Worm (Caenorhabditis elegans) whole organism, L1 larva: ENCODE results near the gene mct-6.

Experiments
- C16A3.4 ChIP-seq: fragments of 150-350 bp; optimal IDR thresholded peaks from 2 replicates; lab custom pipeline; 2014; ENCODE audit warnings: missing biosample characterization, missing genetic modification characterization
- F16B12.6 ChIP-seq: fragments of 150-350 bp; optimal IDR thresholded peaks from 2 replicates; lab custom pipeline; 2014; ENCODE audit warnings: missing biosample characterization, missing genetic modification characterization
- alr-1 ChIP-seq: fragments of 200-800 bp; sonication (Bioruptor generic); optimal IDR thresholded peaks from 2 replicates; lab custom pipeline; 2018; ENCODE audit warnings: borderline replicate concordance, mild to moderate bottlenecking, missing genetic modification characterization, missing compliant biosample characterization
- blmp-1 ChIP-seq: fragments of 150-350 bp; optimal IDR thresholded peaks from 2 replicates; lab custom pipeline; 2014; ENCODE audit warnings: missing biosample characterization, missing genetic modification characterization
- ceh-82 ChIP-seq, 3 experiments: fragments of 150-350 bp in 1 of 3; sonication (generic microtip) in 2 of 3; optimal IDR thresholded peaks; 2 replicates each; lab custom pipeline; 2014 to 2017; ENCODE audit warnings: missing biosample characterization in 3 of 3, missing genetic modification characterization in 3 of 3
- ceh-88 ChIP-seq: fragments of 200-800 bp; sonication (Bioruptor generic); IDR thresholded peaks from 2 replicates; pipeline ENCODE4 v1.3.6; 2022; ENCODE audit warnings: missing genetic modification characterization, missing compliant biosample characterization
- efl-1 ChIP-seq, 4 experiments: fragments of 150-350 bp; optimal IDR thresholded peaks in 3 of 4; peaks in 1 of 4; 1 replicate in 1 of 4; 2 replicates in 3 of 4; lab custom pipeline; 2014; ENCODE audit warnings: missing biosample characterization in 2 of 4, missing genetic modification characterization in 2 of 4, missing genetic modification reagents in 2 of 4
- efl-3 ChIP-seq: fragments of 200-800 bp; sonication (Bioruptor generic); optimal IDR thresholded peaks from 2 replicates; lab custom pipeline; 2018; ENCODE audit warnings: mild to moderate bottlenecking, missing genetic modification characterization, missing compliant biosample characterization
- egl-13 ChIP-seq: sonication (generic microtip); optimal IDR thresholded peaks from 2 replicates; lab custom pipeline; 2016; ENCODE audit warnings: missing genotype, missing genetic modification reagents, missing genetic modification characterization, missing compliant biosample characterization
- egl-27 ChIP-seq, 2 experiments: fragments of 150-350 bp in 1 of 2; sonication (generic microtip); optimal IDR thresholded peaks; 3 replicates each; lab custom pipeline; 2017 to 2018; ENCODE audit warnings: missing biosample characterization in 2 of 2, missing genetic modification characterization in 2 of 2, missing genetic modification reagents in 2 of 2
- elt-3 ChIP-seq, 6 experiments: fragments of 150-350 bp in 1 of 6; sonication (generic microtip); optimal IDR thresholded peaks; 2 replicates each; lab custom pipeline; 2017 to 2018; ENCODE audit warnings: missing biosample characterization in 6 of 6, missing genetic modification characterization in 6 of 6, inconsistent platforms in 1 of 6
- ets-5 ChIP-seq: fragments of 200-800 bp; sonication (Bioruptor generic); IDR thresholded peaks from 2 replicates; pipeline ENCODE4 v1.3.6; 2022; ENCODE audit warnings: missing genetic modification characterization, missing compliant biosample characterization
- fkh-10 ChIP-seq: sonication (generic microtip); optimal IDR thresholded peaks from 2 replicates; lab custom pipeline; 2017; ENCODE audit warnings: missing biosample characterization, missing genetic modification reagents, missing genetic modification characterization
- fkh-8 ChIP-seq: sonication (generic microtip); optimal IDR thresholded peaks from 2 replicates; lab custom pipeline; 2016; ENCODE audit warnings: mild to moderate bottlenecking, missing genetic modification characterization, missing compliant biosample characterization
- fos-1 ChIP-seq: fragments of 150-350 bp; optimal IDR thresholded peaks from 2 replicates; lab custom pipeline; 2014; ENCODE audit warnings: missing biosample characterization, missing genetic modification characterization
- hlh-17 ChIP-seq: fragments of 200-800 bp; sonication (Bioruptor generic); optimal IDR thresholded peaks from 2 replicates; lab custom pipeline; 2018; ENCODE audit warnings: missing genetic modification characterization, mild to moderate bottlenecking, missing compliant biosample characterization, moderate library complexity, borderline replicate concordance
- hpl-2 ChIP-seq: fragments of 150-350 bp; optimal IDR thresholded peaks from 2 replicates; lab custom pipeline; 2014; ENCODE audit warnings: missing biosample characterization, missing genetic modification reagents, missing genetic modification characterization
- isw-1 ChIP-seq: fragments of 200-800 bp; sonication (Bioruptor generic); IDR thresholded peaks from 2 replicates; pipeline ENCODE4 v1.3.6; 2022; ENCODE audit warnings: missing genetic modification characterization, missing compliant biosample characterization
- jun-1 ChIP-seq: fragments of 150-350 bp; optimal IDR thresholded peaks from 2 replicates; lab custom pipeline; 2014; ENCODE audit warnings: missing biosample characterization, missing genetic modification reagents, missing genetic modification characterization
- lin-13 ChIP-seq: fragments of 150-350 bp; optimal IDR thresholded peaks from 2 replicates; lab custom pipeline; 2014; ENCODE audit warnings: missing biosample characterization, missing genetic modification reagents, missing genetic modification characterization
- lin-14 ChIP-seq: fragments of 200-800 bp; sonication (Bioruptor generic); optimal IDR thresholded peaks from 2 replicates; lab custom pipeline; 2018; ENCODE audit warnings: mild to moderate bottlenecking, missing genetic modification characterization, moderate library complexity, missing compliant biosample characterization
- lin-15B ChIP-seq: fragments of 150-350 bp; sonication (generic microtip); optimal IDR thresholded peaks from 3 replicates; lab custom pipeline; 2014; ENCODE audit warnings: missing biosample characterization, missing genetic modification characterization
- lin-35 ChIP-seq, 2 experiments: fragments of 150-350 bp; optimal IDR thresholded peaks; 2 replicates each; lab custom pipeline; 2014; ENCODE audit warnings: missing biosample characterization in 2 of 2, missing genetic modification characterization in 2 of 2, missing genetic modification reagents in 2 of 2
- lir-3 ChIP-seq: sonication (generic microtip); optimal IDR thresholded peaks from 2 replicates; lab custom pipeline; 2016; ENCODE audit warnings: mild to moderate bottlenecking, missing genetic modification characterization, moderate library complexity, missing compliant biosample characterization; ENCODE audit not compliant: poor library complexity
- lsy-2 ChIP-seq, 2 experiments: fragments of 150-350 bp; optimal IDR thresholded peaks; 2 replicates each; lab custom pipeline; 2014; ENCODE audit warnings: missing biosample characterization in 2 of 2, missing genetic modification characterization in 2 of 2
- mab-9 ChIP-seq: fragments of 200-800 bp; sonication (Bioruptor generic); IDR thresholded peaks from 2 replicates; pipeline ENCODE4 v1.3.6; 2022; ENCODE audit warnings: missing genetic modification reagents, missing genetic modification characterization, missing compliant biosample characterization
- mdl-1 ChIP-seq, 2 experiments: fragments of 150-350 bp; optimal IDR thresholded peaks; 2 replicates each; lab custom pipeline; 2014 to 2017; ENCODE audit warnings: missing biosample characterization in 2 of 2, missing genetic modification characterization in 2 of 2, inconsistent platforms in 1 of 2
- nhr-11 ChIP-seq: fragments of 150-350 bp; optimal IDR thresholded peaks from 2 replicates; lab custom pipeline; 2014; ENCODE audit warnings: missing biosample characterization, missing genetic modification characterization
- nhr-12 ChIP-seq: sonication (generic microtip); optimal IDR thresholded peaks from 2 replicates; lab custom pipeline; 2017; ENCODE audit warnings: missing biosample characterization, missing genetic modification characterization
- nhr-19 ChIP-seq: fragments of 200-800 bp; sonication (Bioruptor generic); conservative IDR thresholded peaks from 2 replicates; pipeline ENCODE4 v1.3.6; 2022; ENCODE audit warnings: missing genetic modification characterization, missing compliant biosample characterization
- nhr-28 ChIP-seq: fragments of 150-350 bp; optimal IDR thresholded peaks from 2 replicates; lab custom pipeline; 2014; ENCODE audit warnings: missing biosample characterization, missing genetic modification characterization
- nhr-47 ChIP-seq: sonication (generic microtip); optimal IDR thresholded peaks from 2 replicates; lab custom pipeline; 2016; ENCODE audit warnings: mild to moderate bottlenecking, missing genetic modification characterization, moderate library complexity, missing compliant biosample characterization
- nhr-76 ChIP-seq: sonication (generic microtip); optimal IDR thresholded peaks from 2 replicates; lab custom pipeline; 2017; ENCODE audit warnings: missing biosample characterization, missing genetic modification characterization
- nhr-85 ChIP-seq: sonication (generic microtip); peaks from one replicate; lab custom pipeline; 2016; ENCODE audit warnings: missing genetic modification characterization, inconsistent platforms, missing compliant biosample characterization
- nhr-90 ChIP-seq: sonication (generic microtip); optimal IDR thresholded peaks from 2 replicates; lab custom pipeline; 2016; ENCODE audit warnings: mild to moderate bottlenecking, missing genetic modification characterization, missing compliant biosample characterization; ENCODE audit not compliant: poor library complexity
- pag-3 ChIP-seq: sonication (generic microtip); optimal IDR thresholded peaks from 2 replicates; lab custom pipeline; 2017; ENCODE audit warnings: missing genetic modification characterization, mild to moderate bottlenecking, missing compliant biosample characterization, antibody characterized with exemption, borderline replicate concordance; ENCODE audit not compliant: insufficient read depth
- pqm-1 ChIP-seq: sonication (generic microtip); optimal IDR thresholded peaks from 3 replicates; lab custom pipeline; 2017; ENCODE audit warnings: missing biosample characterization, missing genetic modification characterization
- rnt-1 ChIP-seq: sonication (generic microtip); optimal IDR thresholded peaks from 2 replicates; lab custom pipeline; 2016; ENCODE audit warnings: mild to moderate bottlenecking, missing genetic modification characterization, moderate library complexity, missing compliant biosample characterization
- snu-23 ChIP-seq: sonication (generic microtip); optimal IDR thresholded peaks from 2 replicates; lab custom pipeline; 2016; ENCODE audit warnings: missing genetic modification characterization, missing compliant biosample characterization
- sox-4 ChIP-seq: sonication (generic microtip); optimal IDR thresholded peaks from 2 replicates; lab custom pipeline; 2016; ENCODE audit warnings: missing genetic modification characterization, missing compliant biosample characterization
- swsn-7 ChIP-seq: sonication (generic microtip); optimal IDR thresholded peaks from 2 replicates; lab custom pipeline; 2016; ENCODE audit warnings: missing genetic modification characterization, missing compliant biosample characterization
- unc-62 ChIP-seq: fragments of 150-350 bp; optimal IDR thresholded peaks from 2 replicates; lab custom pipeline; 2014; ENCODE audit warnings: missing biosample characterization, missing genetic modification reagents, missing genetic modification characterization
- unc-86 ChIP-seq: sonication (generic microtip); optimal IDR thresholded peaks from 2 replicates; lab custom pipeline; 2016; ENCODE audit warnings: missing genetic modification characterization, missing compliant biosample characterization
- unc-98 ChIP-seq: fragments of 200-800 bp; sonication (Bioruptor generic); IDR thresholded peaks from 2 replicates; pipeline ENCODE4 v1.3.6; 2022; ENCODE audit warnings: missing genetic modification characterization, missing compliant biosample characterization
- xbp-1 ChIP-seq: sonication (generic microtip); optimal IDR thresholded peaks from 2 replicates; lab custom pipeline; 2016; ENCODE audit warnings: missing genetic modification characterization, missing compliant biosample characterization
- zag-1 ChIP-seq: fragments of 150-350 bp; optimal IDR thresholded peaks from 2 replicates; lab custom pipeline; 2014; ENCODE audit warnings: missing biosample characterization, missing genetic modification characterization

The mct-6 gene

DNA sequence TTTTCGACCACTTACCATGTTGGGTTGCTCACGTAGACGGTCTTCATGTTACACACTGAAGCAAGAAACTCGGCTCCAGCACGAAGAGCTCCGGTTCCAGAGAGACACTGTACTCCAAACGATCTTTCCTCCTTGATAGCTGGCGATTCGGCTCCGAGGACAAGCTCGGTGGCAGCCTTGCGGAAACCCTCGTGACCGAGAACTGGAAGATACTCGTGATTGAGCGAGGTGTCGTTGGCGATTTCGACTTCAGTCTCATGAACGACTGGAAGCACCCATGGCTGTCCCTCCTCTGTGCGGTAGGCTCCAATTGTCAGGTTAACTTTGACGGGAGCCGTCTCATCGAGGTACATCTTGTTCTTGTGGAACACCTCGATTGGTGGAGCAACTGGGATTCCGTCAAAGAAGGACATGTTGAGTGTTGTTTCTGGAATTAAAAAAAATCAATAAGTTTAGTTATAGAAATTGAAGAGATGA lies 22.4 kb upstream of the mct-6 start, which contains the start of gene got-1.2:
got-1.2 (minus strand) TSS at position 427 of the 477 bp plus-strand sequence.
- TF ChIP-seq lin-15B (tag; lab: Kevin White, UChicago), result no peak
- no peak for TF ChIP-seq efl-1 (optimal IDR thresholded peaks at IDR 0.05; lab: Kevin White, UChicago)
- peak in 1 of 2 experiments; percentile 75 for TF ChIP-seq efl-1 (GFP tag; optimal IDR thresholded peaks at IDR 0.05 in 1 of 2; lab: Kevin White, UChicago)
- TF ChIP-seq hlh-17 (GFP tag; lab: Kevin White, UChicago), result no peak

DNA sequence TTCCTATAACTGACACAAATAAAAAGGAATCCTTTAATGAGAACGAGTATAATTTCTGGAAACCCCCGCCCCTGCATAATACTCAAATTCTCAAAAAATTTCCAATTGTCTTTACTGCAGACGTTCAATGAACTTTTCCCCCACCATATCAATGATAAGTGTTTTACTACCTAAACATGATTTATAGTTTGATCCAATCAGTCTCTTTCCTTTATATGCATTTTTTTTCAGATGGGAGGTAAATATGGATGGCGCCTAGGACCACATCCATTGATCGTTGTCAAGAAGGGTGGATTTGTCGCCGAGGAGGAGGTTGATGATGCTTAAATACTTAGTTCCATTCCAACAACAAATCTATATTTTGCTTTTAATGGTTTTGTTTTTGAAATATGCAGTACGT lies 16.9 kb upstream of the mct-6 start:
- TF ChIP-seq isw-1 (no peak), efl-1 (optimal IDR thresholded peaks at IDR 0.05; lab: Kevin White, UChicago) (no peak), efl-1 (GFP tag; optimal IDR thresholded peaks at IDR 0.05 in 1 of 2; lab: Kevin White, UChicago) (peak in 1 of 2 experiments; percentile 81)

DNA sequence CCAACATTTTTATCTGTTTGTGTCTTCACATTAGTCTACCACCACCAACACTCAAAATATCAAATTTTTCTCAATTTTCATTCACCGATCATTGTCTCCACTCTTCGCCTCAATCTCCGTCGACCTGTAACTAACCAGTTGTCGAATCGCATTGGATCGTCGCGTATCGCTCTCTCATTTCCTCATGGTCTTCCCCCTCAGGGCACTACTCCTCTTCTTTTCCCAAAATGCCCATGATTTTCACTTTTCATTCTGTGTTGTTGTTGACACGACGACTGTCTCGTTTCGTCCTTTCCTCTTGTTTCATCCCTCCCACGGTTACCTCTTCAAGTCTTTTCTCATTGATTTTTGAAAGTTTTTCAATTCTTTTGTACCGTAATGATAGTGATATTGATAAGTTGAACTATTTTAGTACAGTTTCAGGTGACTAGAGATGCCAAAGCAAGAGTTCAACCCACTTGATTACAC lies 15.8 kb upstream of the mct-6 start, which contains the start of gene T01C8.2:
T01C8.2 (plus strand) TSS at position 418 of the 468 bp plus-strand sequence.
- TF ChIP-seq alr-1 (tag; lab: Kevin White, UChicago), result no peak
- TF ChIP-seq nhr-76 (tag; lab: Kevin White, UChicago), result no peak
- peak; percentile 79 for TF ChIP-seq lin-14 (GFP tag; lab: Kevin White, UChicago)
- no peak for TF ChIP-seq ets-5 (GFP tag; lab: Robert Waterston, UW)
- TF ChIP-seq swsn-7, result peak; percentile 5
- TF ChIP-seq pqm-1, result no peak
- TF ChIP-seq nhr-19 (GFP tag; lab: Robert Waterston, UW), result 0 out of 2 replicates have a peak, but pooled peaks have one; percentile 7
- TF ChIP-seq nhr-47, result peak; percentile 25
- no peak for TF ChIP-seq mab-9 (GFP tag; lab: Robert Waterston, UW)
- peak; percentile 98 for TF ChIP-seq blmp-1 (tag; lab: Kevin White, UChicago)
- no peak for TF ChIP-seq unc-86 (tag; lab: Kevin White, UChicago)
- TF ChIP-seq egl-13 (tag; lab: Kevin White, UChicago), result no peak
- peak in 4 of 6 experiments; percentile 30 to 63 (median 46) for TF ChIP-seq elt-3 (tag; optimal IDR thresholded peaks at IDR 0.05; lab: Kevin White, UChicago)
- TF ChIP-seq ceh-82 (tag; optimal IDR thresholded peaks at IDR 0.05; lab: Kevin White, UChicago), result peak in 1 of 3 experiments; percentile 10
- no peak for TF ChIP-seq egl-27 (tag; optimal IDR thresholded peaks at IDR 0.05; lab: Kevin White, UChicago)
- peak; percentile 89 for TF ChIP-seq nhr-85 (tag; lab: Kevin White, UChicago)
- no peak for TF ChIP-seq hpl-2 (GFP tag; lab: Kevin White, UChicago)
- peak; percentile 80 for TF ChIP-seq snu-23 (GFP tag; lab: Kevin White, UChicago)
- TF ChIP-seq C16A3.4 (tag; lab: Kevin White, UChicago), result peak; percentile 13
- TF ChIP-seq nhr-28 (tag; lab: Kevin White, UChicago), result no peak
- no peak for TF ChIP-seq fkh-10 (GFP tag; lab: Kevin White, UChicago)
- no peak for TF ChIP-seq nhr-12 (tag; lab: Kevin White, UChicago)
- TF ChIP-seq F16B12.6, result no peak
- no peak for TF ChIP-seq nhr-11 (tag; lab: Kevin White, UChicago)
- no peak for TF ChIP-seq unc-98 (GFP tag; lab: Robert Waterston, UW)
- peak in 1 of 2 experiments; percentile 55 for TF ChIP-seq lin-35 (GFP tag; optimal IDR thresholded peaks at IDR 0.05; lab: Kevin White, UChicago)
- peak in 1 of 2 experiments; percentile 10 for TF ChIP-seq lsy-2 (tag; optimal IDR thresholded peaks at IDR 0.05; lab: Kevin White, UChicago)
- no peak for TF ChIP-seq jun-1 (tag; lab: Kevin White, UChicago)
- no peak for TF ChIP-seq ceh-88 (GFP tag; lab: Robert Waterston, UW)
- no peak for TF ChIP-seq lin-13
- TF ChIP-seq pag-3 (tag; lab: Kevin White, UChicago), result no peak
- no peak for TF ChIP-seq isw-1
- no peak for TF ChIP-seq fkh-8 (tag; lab: Kevin White, UChicago)
- no peak for TF ChIP-seq efl-3 (GFP tag; lab: Kevin White, UChicago)
- TF ChIP-seq rnt-1 (tag; lab: Kevin White, UChicago), result no peak
- no peak for TF ChIP-seq fos-1 (tag; lab: Kevin White, UChicago)
- peak; percentile 65 for TF ChIP-seq nhr-90
- TF ChIP-seq mdl-1 (tag; optimal IDR thresholded peaks at IDR 0.05; lab: Kevin White, UChicago), result peak in 1 of 2 experiments; percentile 38
- no peak for TF ChIP-seq unc-62 (GFP tag; lab: Kevin White, UChicago)
- TF ChIP-seq sox-4 (tag; lab: Kevin White, UChicago), result no peak
- TF ChIP-seq lir-3 (tag; lab: Kevin White, UChicago), result no peak
- no peak for TF ChIP-seq zag-1 (tag; lab: Kevin White, UChicago)
- peak; percentile 5 for TF ChIP-seq xbp-1 (tag; lab: Kevin White, UChicago)
